Fruit fly (Drosophila melanogaster) whole organism, prepupa: ENCODE measurements around the gene Sec71.

Experiments used
- CG10631 ChIP-seq: fragments of 200-800 bp; sonication (Bioruptor generic); optimal IDR thresholded peaks from 2 replicates; lab custom pipeline; 2016; ENCODE audit warnings: missing biosample characterization, missing genetic modification characterization
- CG10669 ChIP-seq: fragments of 200-800 bp; sonication (Bioruptor generic); optimal IDR thresholded peaks from 3 replicates; lab custom pipeline; 2018; ENCODE audit warnings: missing biosample characterization, mild to moderate bottlenecking, missing genetic modification characterization, moderate library complexity
- CG11762 ChIP-seq: fragments of 200-800 bp; sonication (Bioruptor generic); optimal IDR thresholded peaks from 3 replicates; lab custom pipeline; 2016; ENCODE audit warnings: missing biosample characterization, missing genetic modification characterization; ENCODE audit not compliant: insufficient read depth
- CG15336 ChIP-seq: fragments of 200-800 bp; sonication (Bioruptor generic); IDR thresholded peaks from 2 replicates; pipeline ENCODE4 v1.3.6; 2022; ENCODE audit warnings: missing biosample characterization, missing genetic modification characterization
- CG1621 ChIP-seq: fragments of 200-800 bp; sonication (Bioruptor generic); optimal IDR thresholded peaks from 3 replicates; lab custom pipeline; 2018; ENCODE audit warnings: missing biosample characterization, mild to moderate bottlenecking, missing genetic modification characterization
- CG16779 ChIP-seq: fragments of 200-800 bp; sonication (Bioruptor generic); optimal IDR thresholded peaks from 3 replicates; lab custom pipeline; 2017; ENCODE audit warnings: missing biosample characterization, mild to moderate bottlenecking, missing genetic modification characterization
- CG3032 ChIP-seq: fragments of 200-800 bp; optimal IDR thresholded peaks from 2 replicates; lab custom pipeline; 2019; ENCODE audit warnings: missing biosample characterization, mild to moderate bottlenecking, missing genetic modification characterization, moderate library complexity
- CG34406 ChIP-seq: fragments of 200-800 bp; sonication (Bioruptor generic); optimal IDR thresholded peaks from 3 replicates; lab custom pipeline; 2016; ENCODE audit warnings: missing biosample characterization, missing genetic modification characterization
- CG3919 ChIP-seq: fragments of 200-800 bp; sonication (Bioruptor generic); optimal IDR thresholded peaks from 3 replicates; lab custom pipeline; 2016; ENCODE audit warnings: missing biosample characterization, missing genetic modification characterization
- CG4318 ChIP-seq: fragments of 200-800 bp; sonication (Bioruptor generic); optimal IDR thresholded peaks from 3 replicates; lab custom pipeline; 2017; ENCODE audit warnings: missing biosample characterization, mild to moderate bottlenecking, missing genetic modification characterization
- CG6163 ChIP-seq: fragments of 200-800 bp; sonication (Bioruptor generic); IDR thresholded peaks from 3 replicates; pipeline ENCODE4 v1.3.6; 2022; ENCODE audit warnings: missing biosample characterization, missing genetic modification characterization
- CG6276 ChIP-seq: fragments of 200-800 bp; sonication (Bioruptor generic); optimal IDR thresholded peaks from 2 replicates; lab custom pipeline; 2017; ENCODE audit warnings: missing biosample characterization, mild to moderate bottlenecking, missing genetic modification characterization
- CG6808 ChIP-seq: fragments of 200-800 bp; sonication (Bioruptor generic); optimal IDR thresholded peaks from 3 replicates; lab custom pipeline; 2017; ENCODE audit warnings: missing biosample characterization, missing genetic modification characterization, mild to moderate bottlenecking, moderate library complexity, missing genetic modification reagents
- CG6854 ChIP-seq: fragments of 200-800 bp; sonication (Bioruptor generic); optimal IDR thresholded peaks from 2 replicates; lab custom pipeline; 2017; ENCODE audit warnings: missing biosample characterization, mild to moderate bottlenecking, missing genetic modification characterization
- CG7368 ChIP-seq: fragments of 200-800 bp; sonication (Bioruptor generic); optimal IDR thresholded peaks from 3 replicates; lab custom pipeline; 2016; ENCODE audit warnings: missing biosample characterization, missing genetic modification characterization
- CG8119 ChIP-seq: fragments of 200-800 bp; sonication (Bioruptor generic); IDR thresholded peaks from 3 replicates; pipeline ENCODE4 v1.3.6; 2022; ENCODE audit warnings: missing biosample characterization, missing genetic modification characterization
- CG8632 ChIP-seq: fragments of 200-800 bp; sonication (Bioruptor generic); optimal IDR thresholded peaks from 3 replicates; lab custom pipeline; 2016; ENCODE audit warnings: missing biosample characterization, missing genetic modification characterization
- CG9139 ChIP-seq: fragments of 200-800 bp; sonication (Bioruptor generic); optimal IDR thresholded peaks from 3 replicates; lab custom pipeline; 2017; ENCODE audit warnings: missing biosample characterization, mild to moderate bottlenecking, missing genetic modification characterization
- Eip75B ChIP-seq: fragments of 200-800 bp; sonication (Bioruptor generic); optimal IDR thresholded peaks from 3 replicates; lab custom pipeline; 2016; ENCODE audit warnings: missing biosample characterization, missing genetic modification characterization
- Eip78C ChIP-seq: fragments of 200-800 bp; sonication (Bioruptor generic); peaks from one replicate; lab custom pipeline; 2016; ENCODE audit warnings: missing biosample characterization, missing genetic modification characterization
- Eip93F ChIP-seq: fragments of 200-800 bp; sonication (Bioruptor generic); optimal IDR thresholded peaks from 2 replicates; lab custom pipeline; 2016; ENCODE audit warnings: missing biosample characterization, mild to moderate bottlenecking, missing genetic modification characterization
- Ets21C ChIP-seq: fragments of 200-800 bp; sonication (Bioruptor generic); optimal IDR thresholded peaks from 3 replicates; lab custom pipeline; 2016; ENCODE audit warnings: missing biosample characterization, missing genetic modification characterization
- Gug ChIP-seq: fragments of 200-800 bp; sonication (Bioruptor generic); IDR thresholded peaks from 2 replicates; pipeline ENCODE4 v1.3.6; 2022; ENCODE audit warnings: missing biosample characterization, missing genetic modification characterization
- Hr38 ChIP-seq: sonication (Bioruptor generic); optimal IDR thresholded peaks from 2 replicates; lab custom pipeline; 2016; ENCODE audit warnings: missing biosample characterization, missing genetic modification characterization
- Hr39 ChIP-seq: fragments of 200-800 bp; sonication (Bioruptor generic); optimal IDR thresholded peaks from 2 replicates; lab custom pipeline; 2016; ENCODE audit warnings: missing biosample characterization, missing genetic modification characterization
- Hr4 ChIP-seq: fragments of 200-800 bp; sonication (Bioruptor generic); optimal IDR thresholded peaks from 3 replicates; lab custom pipeline; 2016; ENCODE audit warnings: missing biosample characterization, missing genetic modification characterization
- Met ChIP-seq: fragments of 200-800 bp; sonication (Bioruptor generic); optimal IDR thresholded peaks from 3 replicates; lab custom pipeline; 2016; ENCODE audit warnings: missing biosample characterization, missing genetic modification characterization
- OdsH ChIP-seq: fragments of 200-800 bp; sonication (Bioruptor generic); optimal IDR thresholded peaks from 3 replicates; lab custom pipeline; 2016; ENCODE audit warnings: missing biosample characterization, missing genetic modification characterization
- Sox102F ChIP-seq: fragments of 200-800 bp; sonication (Bioruptor generic); optimal IDR thresholded peaks from 2 replicates; lab custom pipeline; 2016; ENCODE audit warnings: missing biosample characterization, mild to moderate bottlenecking, missing genetic modification characterization
- Sox14 ChIP-seq: fragments of 200-800 bp; sonication (Bioruptor generic); optimal IDR thresholded peaks from 3 replicates; lab custom pipeline; 2016; ENCODE audit warnings: missing biosample characterization, missing genetic modification characterization
- Sox15 ChIP-seq: fragments of 200-800 bp; sonication (Bioruptor generic); optimal IDR thresholded peaks from 3 replicates; lab custom pipeline; 2016; ENCODE audit warnings: missing biosample characterization, missing genetic modification characterization
- acj6 ChIP-seq: fragments of 200-800 bp; sonication (Bioruptor generic); optimal IDR thresholded peaks from 3 replicates; lab custom pipeline; 2016; ENCODE audit warnings: missing biosample characterization, missing genetic modification characterization
- dsx ChIP-seq: fragments of 200-800 bp; optimal IDR thresholded peaks from 3 replicates; lab custom pipeline; 2019; ENCODE audit warnings: missing biosample characterization, mild to moderate bottlenecking, missing genetic modification characterization, moderate library complexity; ENCODE audit not compliant: poor library complexity, severe bottlenecking
- esn ChIP-seq: fragments of 200-800 bp; sonication (Bioruptor generic); optimal IDR thresholded peaks from 2 replicates; lab custom pipeline; 2016; ENCODE audit warnings: missing biosample characterization, mild to moderate bottlenecking, missing genetic modification characterization, moderate library complexity
- fd59A ChIP-seq: fragments of 200-800 bp; sonication (Bioruptor generic); optimal IDR thresholded peaks from 2 replicates; lab custom pipeline; 2017; ENCODE audit warnings: missing biosample characterization, mild to moderate bottlenecking, missing genetic modification characterization, missing genetic modification reagents
- fd85E ChIP-seq: fragments of 200-800 bp; sonication (Bioruptor generic); optimal IDR thresholded peaks from 3 replicates; lab custom pipeline; 2016; ENCODE audit warnings: missing biosample characterization, missing genetic modification characterization
- lz ChIP-seq: fragments of 200-800 bp; sonication (Bioruptor generic); optimal IDR thresholded peaks from 3 replicates; lab custom pipeline; 2016; ENCODE audit warnings: missing biosample characterization, missing genetic modification characterization
- pdm3 ChIP-seq: fragments of 200-800 bp; sonication (Bioruptor generic); optimal IDR thresholded peaks from 3 replicates; lab custom pipeline; 2016; ENCODE audit warnings: missing biosample characterization, missing genetic modification characterization
- salr ChIP-seq, 2 experiments: fragments of 200-800 bp; sonication (Bioruptor generic); optimal IDR thresholded peaks; 3 replicates each; lab custom pipeline; 2016 to 2018; ENCODE audit warnings: missing biosample characterization in 2 of 2, missing genetic modification characterization in 2 of 2, mild to moderate bottlenecking in 1 of 2
- spab ChIP-seq: fragments of 200-800 bp; sonication (Bioruptor generic); optimal IDR thresholded peaks from 2 replicates; lab custom pipeline; 2017; ENCODE audit warnings: missing biosample characterization, mild to moderate bottlenecking, missing genetic modification characterization, missing genetic modification reagents
- ss ChIP-seq, 2 experiments: fragments of 200-800 bp; sonication (Bioruptor generic); optimal IDR thresholded peaks; 2 replicates in 1 of 2; 3 replicates in 1 of 2; lab custom pipeline; 2017 to 2018; ENCODE audit warnings: mild to moderate bottlenecking in 2 of 2, missing biosample characterization in 2 of 2, missing genetic modification characterization in 2 of 2, moderate library complexity in 1 of 2
- svp ChIP-seq: fragments of 200-800 bp; sonication (Bioruptor generic); peaks from one replicate; lab custom pipeline; 2016; ENCODE audit warnings: missing biosample characterization, missing genetic modification characterization
- topi ChIP-seq: fragments of 200-800 bp; sonication (Bioruptor generic); optimal IDR thresholded peaks from 3 replicates; lab custom pipeline; 2016; ENCODE audit warnings: missing biosample characterization, missing genetic modification characterization
- vri ChIP-seq: fragments of 200-800 bp; sonication (Bioruptor generic); optimal IDR thresholded peaks from 3 replicates; lab custom pipeline; 2016; ENCODE audit warnings: missing biosample characterization, mild to moderate bottlenecking, missing genetic modification characterization

The Sec71 gene

DNA sequence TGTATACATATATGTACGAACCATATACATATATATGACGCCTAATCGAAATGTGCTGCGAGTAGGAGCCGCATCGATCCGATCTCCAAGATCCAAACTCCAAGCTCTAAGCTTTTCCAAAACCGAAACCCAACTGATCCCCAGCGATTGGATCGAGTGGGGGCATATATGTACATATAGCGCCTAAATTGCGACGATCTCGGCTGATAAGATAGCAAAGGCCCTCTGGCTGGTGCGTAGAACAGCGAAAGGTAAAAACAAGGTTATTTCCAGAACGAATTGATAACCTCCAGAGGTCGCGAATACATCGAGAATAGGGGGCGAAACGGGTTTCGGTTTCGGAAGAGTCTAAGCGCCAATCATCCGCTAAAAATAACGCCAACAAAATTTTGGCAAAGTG, 14.2 kb upstream of the Sec71 start:
- TF ChIP-seq svp (GFP tag; lab: Kevin White, UChicago) (peak; percentile 83), topi (GFP tag; lab: Kevin White, UChicago) (no peak)

DNA sequence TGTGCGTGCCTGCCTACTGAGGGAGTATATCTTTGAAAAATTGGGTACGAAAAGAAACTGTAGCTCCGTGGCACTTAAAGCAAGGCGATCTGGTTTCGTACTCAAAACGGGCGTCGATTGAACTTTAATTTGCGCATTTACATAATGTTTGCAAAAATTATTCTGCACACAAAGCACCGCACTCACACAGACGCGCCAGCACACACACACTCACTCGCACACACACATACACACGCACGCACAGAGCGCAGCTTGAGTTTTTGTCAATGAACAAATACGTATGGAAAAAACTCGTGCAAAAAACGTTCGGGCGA, 13.6 kb upstream of the Sec71 start:
- TF ChIP-seq CG11762 (GFP tag; lab: Kevin White, UChicago), result no peak
- no peak for TF ChIP-seq Hr39 (GFP tag; lab: Kevin White, UChicago)
- TF ChIP-seq Sox102F (GFP tag; lab: Kevin White, UChicago), result no peak
- no peak for TF ChIP-seq svp (GFP tag; lab: Kevin White, UChicago)
- no peak for TF ChIP-seq vri (GFP tag; lab: Kevin White, UChicago)
- no peak for TF ChIP-seq CG34406 (GFP tag; lab: Kevin White, UChicago)

DNA sequence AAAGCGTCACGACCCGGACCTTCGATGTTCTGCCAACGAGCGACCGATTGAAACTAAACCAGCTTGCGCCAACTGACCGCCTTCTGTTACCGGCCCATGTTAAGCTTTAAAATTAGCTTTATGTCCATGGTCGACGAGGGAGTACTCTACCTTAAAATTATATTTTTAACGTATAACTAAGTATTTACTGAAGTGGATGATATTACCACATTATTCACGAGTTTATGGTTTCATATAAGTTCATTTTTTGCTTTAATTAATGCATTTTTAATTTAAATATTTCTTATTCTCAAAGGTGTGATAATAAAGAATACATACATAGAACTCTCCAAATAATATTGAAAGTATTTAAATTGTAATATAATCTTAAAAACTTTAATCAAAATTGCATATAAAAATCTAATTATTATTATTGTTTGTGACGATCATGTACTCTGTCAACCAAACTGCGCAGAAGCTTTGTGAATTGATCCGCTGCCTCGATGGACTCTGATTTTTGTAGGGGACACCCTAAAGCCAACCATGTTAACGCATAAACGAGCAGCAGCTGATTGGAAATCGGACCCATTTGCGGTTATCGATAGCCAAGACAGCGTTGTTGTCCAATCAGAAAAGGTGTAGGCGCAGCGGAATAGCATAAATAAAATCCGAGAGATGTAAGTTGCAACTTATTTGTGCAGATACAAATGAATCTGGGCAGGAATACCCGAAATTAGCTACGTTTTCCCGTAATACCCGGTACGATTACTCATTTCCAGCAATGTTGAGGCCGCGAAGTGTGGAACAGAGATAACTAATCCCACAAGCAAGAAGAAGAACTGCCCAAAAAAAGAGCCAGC, 13.0 kb upstream of the Sec71 start, which contains the start of the genes CG9008 and p38b:
Gene CG9008 (minus strand): TSS at position 57 of the 839 bp plus-strand sequence.
Gene p38b (plus strand): TSS at position 581 of the 839 bp plus-strand sequence.
- TF ChIP-seq Hr4 (GFP tag; lab: Kevin White, UChicago) (peak; percentile 71), CG8632 (GFP tag; lab: Kevin White, UChicago) (peak; percentile 88), Sox14 (peak; percentile 68), CG10669 (GFP tag; lab: Kevin White, UChicago) (peak; percentile 73), pdm3 (no peak), CG6808 (peak; percentile 86), Sox102F (GFP tag; lab: Kevin White, UChicago) (no peak), Ets21C (GFP tag; lab: Kevin White, UChicago) (peak; percentile 36), Sox15 (GFP tag; lab: Kevin White, UChicago) (peak; percentile 76), CG9139 (GFP tag; lab: Kevin White, UChicago) (peak; percentile 58), Met (GFP tag; lab: Kevin White, UChicago) (peak; percentile 76), acj6 (GFP tag; lab: Kevin White, UChicago) (peak; percentile 83), svp (GFP tag; lab: Kevin White, UChicago) (peak; percentile 86), topi (GFP tag; lab: Kevin White, UChicago) (peak; percentile 68), Hr38 (no peak), fd85E (peak; percentile 36), CG11762 (GFP tag; lab: Kevin White, UChicago) (peak; percentile 71), CG6163 (GFP tag; lab: Robert Waterston, UW) (peak; percentile 44; the same call in 1 of the 3 replicates), CG3032 (tag; lab: Kevin White, UChicago) (peak; percentile 86), Eip75B (GFP tag; lab: Kevin White, UChicago) (peak; percentile 68), CG10631 (peak; percentile 83), Eip78C (GFP tag; lab: Kevin White, UChicago) (peak; percentile 97), CG34406 (GFP tag; lab: Kevin White, UChicago) (peak; percentile 85), ss (GFP tag; optimal IDR thresholded peaks at IDR 0.05; lab: Kevin White, UChicago) (peak; percentile 83 to 90), dsx (peak; percentile 83), Hr39 (GFP tag; lab: Kevin White, UChicago) (peak; percentile 56), CG16779 (peak; percentile 73), CG7368 (GFP tag; lab: Kevin White, UChicago) (peak; percentile 65), CG15336 (GFP tag; lab: Robert Waterston, UW) (peak; percentile 61), Eip93F (GFP tag; lab: Kevin White, UChicago) (peak; percentile 76), fd59A (GFP tag; lab: Kevin White, UChicago) (peak; percentile 74), CG8119 (GFP tag; lab: Robert Waterston, UW) (peak; percentile 65; the same call in 1 of the 3 replicates), CG1621 (tag; lab: Kevin White, UChicago) (peak; percentile 39), CG6854 (GFP tag; lab: Kevin White, UChicago) (peak; percentile 5), OdsH (peak; percentile 80), esn (GFP tag; lab: Kevin White, UChicago) (peak; percentile 89), salr (GFP tag; optimal IDR thresholded peaks at IDR 0.05; lab: Kevin White, UChicago) (peak; percentile 19 to 86), CG3919 (GFP tag; lab: Kevin White, UChicago) (peak; percentile 71), spab (peak; percentile 86), CG6276 (GFP tag; lab: Kevin White, UChicago) (peak; percentile 84), Gug (GFP tag; lab: Robert Waterston, UW) (peak; percentile 57), vri (GFP tag; lab: Kevin White, UChicago) (peak; percentile 58), lz (GFP tag; lab: Kevin White, UChicago) (peak; percentile 74), CG4318 (peak; percentile 84)
